Worm (Caenorhabditis elegans) whole organism, mixed stage, embryonic: ENCODE data around the gene pha-1.
"Not testable (repeated sequence)": the region's sequence is repeated elsewhere in the genome, so short reads cannot be mapped to it uniquely, and the experiment has no call there.

Experiments
- bed-3 ChIP-seq: fragments of 200-800 bp; sonication (Bioruptor generic); optimal IDR thresholded peaks from 3 replicates; lab custom pipeline; 2018; ENCODE audit warnings: mild to moderate bottlenecking, missing genetic modification characterization, moderate library complexity, missing compliant biosample characterization
- blmp-1 ChIP-seq: fragments of 150-350 bp; optimal IDR thresholded peaks from 2 replicates; lab custom pipeline; 2014; ENCODE audit warnings: missing biosample characterization, missing genetic modification characterization
- ceh-39 ChIP-seq: fragments of 150-350 bp; optimal IDR thresholded peaks from 2 replicates; lab custom pipeline; 2014; ENCODE audit warnings: missing biosample characterization, missing genetic modification characterization
- ceh-43 ChIP-seq: fragments of 200-800 bp; sonication (Bioruptor generic); optimal IDR thresholded peaks from 2 replicates; lab custom pipeline; 2018; ENCODE audit warnings: mild to moderate bottlenecking, missing genetic modification characterization, moderate library complexity, missing compliant biosample characterization
- ceh-83 ChIP-seq: fragments of 200-800 bp; sonication (Bioruptor generic); optimal IDR thresholded peaks from 2 replicates; lab custom pipeline; 2018; ENCODE audit warnings: mild to moderate bottlenecking, missing genetic modification characterization, missing compliant biosample characterization
- drap-1 ChIP-seq: fragments of 200-800 bp; sonication (Bioruptor generic); optimal IDR thresholded peaks from 3 replicates; lab custom pipeline; 2018; ENCODE audit warnings: mild to moderate bottlenecking, missing genetic modification characterization, missing compliant biosample characterization
- elt-1 ChIP-seq: sonication (generic microtip); optimal IDR thresholded peaks from 2 replicates; lab custom pipeline; 2017; ENCODE audit warnings: missing genetic modification characterization, mild to moderate bottlenecking, missing compliant biosample characterization, antibody characterized with exemption, moderate library complexity, borderline replicate concordance; ENCODE audit not compliant: insufficient read depth
- elt-3 ChIP-seq: fragments of 150-350 bp; optimal IDR thresholded peaks from 2 replicates; lab custom pipeline; 2014; ENCODE audit warnings: missing biosample characterization, missing genetic modification characterization
- flh-1 ChIP-seq: fragments of 200-800 bp; sonication (Bioruptor generic); optimal IDR thresholded peaks from 2 replicates; lab custom pipeline; 2018; ENCODE audit warnings: mild to moderate bottlenecking, missing genetic modification characterization, moderate library complexity, missing compliant biosample characterization
- hlh-1 ChIP-seq: fragments of 150-350 bp; optimal IDR thresholded peaks from 2 replicates; lab custom pipeline; 2014; ENCODE audit warnings: missing biosample characterization, missing genetic modification reagents, missing genetic modification characterization
- lin-13 ChIP-seq: fragments of 150-350 bp; optimal IDR thresholded peaks from 2 replicates; lab custom pipeline; 2014; ENCODE audit warnings: missing biosample characterization, missing genetic modification characterization
- lsy-2 ChIP-seq: fragments of 150-350 bp; optimal IDR thresholded peaks from 2 replicates; lab custom pipeline; 2014; ENCODE audit warnings: missing biosample characterization, missing genetic modification characterization
- mab-5 ChIP-seq: fragments of 150-350 bp; optimal IDR thresholded peaks from 2 replicates; lab custom pipeline; 2014; ENCODE audit warnings: missing biosample characterization, missing genetic modification characterization
- mep-1 ChIP-seq: fragments of 150-350 bp; optimal IDR thresholded peaks from 2 replicates; lab custom pipeline; 2017; ENCODE audit warnings: missing biosample characterization, missing genetic modification reagents, missing genetic modification characterization, inconsistent platforms
- mls-2 ChIP-seq: sonication (generic microtip); optimal IDR thresholded peaks from 2 replicates; lab custom pipeline; 2016; ENCODE audit warnings: mild to moderate bottlenecking, missing genetic modification characterization, moderate library complexity, missing compliant biosample characterization
- nhr-12 ChIP-seq: fragments of 150-350 bp; optimal IDR thresholded peaks from 2 replicates; lab custom pipeline; 2014; ENCODE audit warnings: missing biosample characterization, missing genetic modification characterization
- nhr-2 ChIP-seq: fragments of 150-350 bp; optimal IDR thresholded peaks from 2 replicates; lab custom pipeline; 2014; ENCODE audit warnings: missing biosample characterization, missing genetic modification characterization
- nhr-28 ChIP-seq: fragments of 150-350 bp; optimal IDR thresholded peaks from 2 replicates; lab custom pipeline; 2014; ENCODE audit warnings: missing biosample characterization, missing genetic modification characterization
- pha-4 ChIP-seq: fragments of 150-350 bp; optimal IDR thresholded peaks from 2 replicates; lab custom pipeline; 2018; ENCODE audit warnings: missing biosample characterization, missing genetic modification reagents, missing genetic modification characterization
- tbx-8 ChIP-seq: fragments of 200-800 bp; sonication (Bioruptor generic); optimal IDR thresholded peaks from 2 replicates; lab custom pipeline; 2018; ENCODE audit warnings: mild to moderate bottlenecking, missing genetic modification characterization, moderate library complexity, missing compliant biosample characterization
- unc-120 ChIP-seq: sonication (generic microtip); optimal IDR thresholded peaks from 2 replicates; lab custom pipeline; 2017; ENCODE audit warnings: missing genetic modification characterization, missing compliant biosample characterization; ENCODE audit not compliant: poor library complexity, severe bottlenecking
- unc-39 ChIP-seq: fragments of 150-350 bp; optimal IDR thresholded peaks from 2 replicates; lab custom pipeline; 2014; ENCODE audit warnings: missing biosample characterization, missing genetic modification characterization
- unc-62 ChIP-seq: fragments of 150-350 bp; optimal IDR thresholded peaks from 2 replicates; lab custom pipeline; 2014; ENCODE audit warnings: missing biosample characterization, missing genetic modification reagents, missing genetic modification characterization
- zip-8 ChIP-seq: fragments of 150-350 bp; optimal IDR thresholded peaks from 2 replicates; lab custom pipeline; 2014; ENCODE audit warnings: missing biosample characterization, missing genetic modification characterization

Gene pha-1

ce11 chrIII:11131475-11131874 is at the start of gene pha-1:
Gene pha-1 (plus strand): TSS chrIII:11131775.
- not testable (repeated sequence) for TF ChIP-seq elt-1, hlh-1, mab-5 (tag; lab: Kevin White, UChicago)

- TF ChIP-seq hlh-1 (tag; lab: Kevin White, UChicago) (peak; percentile 60), pha-4 (peak; percentile 10), lin-13 (tag; lab: Kevin White, UChicago) (no peak)
Observed at ce11 chrIII:11082604-11083003, 49.0 kb upstream of the pha-1 start.

DNA sequence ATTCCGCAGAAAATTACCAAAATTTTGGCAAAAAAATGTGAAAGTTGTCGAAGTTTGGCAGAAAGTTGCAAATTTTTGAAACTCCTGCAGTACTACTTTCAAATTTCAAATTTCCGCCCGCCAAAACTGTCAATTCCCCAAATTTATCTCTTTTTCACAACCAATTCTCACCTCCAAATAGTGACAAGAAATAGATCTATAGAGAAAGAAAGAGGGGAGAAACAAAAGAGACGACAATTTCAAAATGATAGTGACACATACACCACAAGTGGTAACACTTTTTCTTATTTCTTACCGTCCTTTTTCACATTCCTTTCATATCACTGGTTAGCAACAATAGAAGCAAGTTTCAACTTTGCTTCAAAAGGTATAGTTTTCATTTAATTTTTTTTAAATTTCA is 47.6 kb upstream of the pha-1 start:
- TF ChIP-seq hlh-1 (tag; lab: Kevin White, UChicago), result no peak

DNA sequence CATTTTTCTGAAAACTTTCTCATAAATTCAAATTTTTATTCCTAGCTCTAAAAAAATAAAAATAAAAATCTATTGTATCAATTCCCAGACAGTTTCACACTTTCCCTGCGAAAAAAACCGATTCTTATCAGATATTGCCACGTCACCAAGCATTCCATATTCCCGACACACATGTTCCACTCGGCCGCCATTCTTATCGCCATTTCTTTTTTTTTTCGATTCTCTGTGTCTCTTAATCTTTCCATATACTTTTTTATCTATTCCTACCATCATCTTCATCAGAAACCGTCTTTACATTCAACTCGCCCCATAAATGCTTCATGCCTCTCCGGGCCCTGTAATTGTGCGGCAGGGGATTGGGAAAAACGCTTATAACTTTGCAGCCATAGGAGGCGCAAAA is 44.1 kb upstream of the pha-1 start:
- TF ChIP-seq elt-1 (tag; lab: Kevin White, UChicago), result peak; percentile 56
- no peak for TF ChIP-seq bed-3 (GFP tag; lab: Kevin White, UChicago)

DNA sequence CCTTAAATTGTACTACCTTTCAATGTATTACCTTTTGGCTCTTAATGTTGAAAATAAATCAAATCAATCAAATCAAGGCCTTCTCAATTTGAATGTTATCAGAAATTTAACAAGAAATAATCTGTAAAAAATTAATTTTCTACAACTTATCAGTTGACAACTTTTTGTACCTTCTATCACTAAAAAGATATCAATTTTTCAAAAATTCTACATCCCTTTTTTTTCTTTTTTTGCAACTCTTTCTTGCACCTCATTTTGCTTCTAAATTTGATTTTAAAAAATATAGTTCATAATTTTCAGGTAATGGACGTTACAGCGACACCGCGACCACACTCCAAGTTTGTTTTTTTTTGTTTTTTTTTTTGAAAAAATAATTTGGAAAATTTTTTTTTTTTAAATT is 43.4 kb upstream of the pha-1 start, which contains the start of gene W09D6.5:
Gene W09D6.5, plus strand, starts transcription at position 301 of the 400 bp plus-strand sequence.
- TF ChIP-seq ceh-39 (tag; lab: Kevin White, UChicago) (no peak), blmp-1 (tag; lab: Kevin White, UChicago) (no peak), ceh-83 (GFP tag; lab: Kevin White, UChicago) (no peak), elt-3 (tag; lab: Kevin White, UChicago) (no peak), lsy-2 (tag; lab: Kevin White, UChicago) (no peak), zip-8 (no peak), lin-13 (tag; lab: Kevin White, UChicago) (no peak), mab-5 (tag; lab: Kevin White, UChicago) (no peak), mep-1 (tag; lab: Kevin White, UChicago) (no peak)

DNA sequence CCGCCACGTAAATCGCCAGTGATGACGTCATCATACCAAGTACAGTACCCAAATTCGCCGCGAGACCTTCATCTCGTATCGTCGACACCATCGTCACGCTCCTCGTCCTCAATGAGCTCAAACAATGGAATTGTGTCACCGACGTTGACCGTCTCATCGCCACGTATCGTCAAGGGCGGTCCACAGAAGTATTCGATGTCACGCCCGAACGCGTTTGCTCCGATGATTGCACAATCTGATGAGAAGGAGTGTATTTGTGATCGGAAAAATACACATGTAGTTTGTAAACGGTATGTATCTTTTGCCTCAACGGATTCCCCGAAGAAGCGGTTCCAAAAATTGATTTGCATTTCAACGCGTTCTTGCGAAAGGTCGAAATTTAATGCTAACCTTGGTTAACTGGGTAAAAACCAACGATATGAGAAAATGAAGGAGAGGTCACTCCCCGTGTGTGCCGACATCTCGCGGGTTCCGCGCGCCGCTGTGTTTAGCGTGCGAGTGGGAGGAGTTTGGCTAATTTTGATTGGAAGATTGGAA is 41.4 kb upstream of the pha-1 start:
- TF ChIP-seq mab-5 (tag; lab: Kevin White, UChicago) (no peak), hlh-1 (tag; lab: Kevin White, UChicago) (no peak), lin-13 (tag; lab: Kevin White, UChicago) (peak; percentile 37), elt-1 (tag; lab: Kevin White, UChicago) (no peak), zip-8 (peak; percentile 65), pha-4 (no peak), nhr-12 (no peak), nhr-2 (peak; percentile 49), ceh-43 (GFP tag; lab: Kevin White, UChicago) (no peak), unc-120 (no peak), unc-62 (GFP tag; lab: Kevin White, UChicago) (no peak), blmp-1 (tag; lab: Kevin White, UChicago) (no peak), tbx-8 (GFP tag; lab: Kevin White, UChicago) (no peak), drap-1 (GFP tag; lab: Kevin White, UChicago) (no peak), unc-39 (tag; lab: Kevin White, UChicago) (no peak), nhr-28 (tag; lab: Kevin White, UChicago) (no peak)

DNA sequence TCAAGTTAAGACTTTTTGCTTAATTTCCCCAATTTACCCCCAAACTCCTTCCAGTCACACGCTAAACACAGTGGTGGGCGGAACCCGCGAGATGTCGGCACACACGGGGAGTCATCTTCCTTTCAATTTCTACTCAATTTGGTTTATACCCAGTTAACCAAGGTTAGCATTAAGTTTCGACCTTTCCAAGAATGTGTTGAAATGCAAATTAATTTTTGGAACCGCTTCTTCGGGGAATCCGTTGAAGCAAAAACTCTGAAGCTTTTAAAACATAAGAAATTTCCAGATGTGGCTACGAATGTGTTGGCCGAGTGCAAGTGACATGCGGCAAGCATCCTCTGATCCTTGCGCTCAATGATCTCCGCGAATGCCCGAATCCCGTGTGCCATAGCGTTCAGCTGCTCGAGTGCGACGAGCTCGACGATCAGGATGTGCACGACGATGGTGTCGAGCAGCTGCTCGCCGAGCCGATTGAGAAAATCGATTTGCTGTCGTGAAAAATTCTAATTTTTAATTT is 40.6 kb upstream of the pha-1 start:
- no peak for TF ChIP-seq mep-1 (tag; lab: Kevin White, UChicago)
- TF ChIP-seq nhr-2, result no peak
- no peak for TF ChIP-seq elt-3 (tag; lab: Kevin White, UChicago)
- no peak for TF ChIP-seq mls-2 (tag; lab: Kevin White, UChicago)
- no peak for TF ChIP-seq flh-1
- TF ChIP-seq pha-4, result no peak
- TF ChIP-seq hlh-1 (tag; lab: Kevin White, UChicago), result no peak
- no peak for TF ChIP-seq drap-1 (GFP tag; lab: Kevin White, UChicago)
- TF ChIP-seq ceh-83 (GFP tag; lab: Kevin White, UChicago), result no peak
- no peak for TF ChIP-seq bed-3 (GFP tag; lab: Kevin White, UChicago)
- no peak for TF ChIP-seq tbx-8 (GFP tag; lab: Kevin White, UChicago)
- no peak for TF ChIP-seq elt-1 (tag; lab: Kevin White, UChicago)
